Fruit fly (Drosophila melanogaster) whole organism, embryonic: ENCODE measurements around the gene CG17349.

Experiments used
- CG12071 ChIP-seq: fragments of 200-800 bp; sonication (Bioruptor generic); optimal IDR thresholded peaks from 3 replicates; lab custom pipeline; 2018; ENCODE audit warnings: missing biosample characterization, mild to moderate bottlenecking, missing genetic modification characterization
- CG12236 ChIP-seq: fragments of 200-800 bp; sonication (Bioruptor generic); optimal IDR thresholded peaks from 2 replicates; lab custom pipeline; 2016; ENCODE audit warnings: missing biosample characterization, missing genetic modification characterization
- CG12659 ChIP-seq: fragments of 200-800 bp; sonication (Bioruptor generic); optimal IDR thresholded peaks from 3 replicates; lab custom pipeline; 2017; ENCODE audit warnings: mild to moderate bottlenecking, missing biosample characterization, missing genetic modification reagents, missing genetic modification characterization
- CG12942 ChIP-seq: fragments of 200-800 bp; sonication (Bioruptor generic); optimal IDR thresholded peaks from 3 replicates; lab custom pipeline; 2016; ENCODE audit warnings: missing biosample characterization, missing genetic modification characterization
- CG1603 ChIP-seq: fragments of 200-800 bp; sonication (Bioruptor generic); optimal IDR thresholded peaks from 2 replicates; lab custom pipeline; 2019; ENCODE audit warnings: missing biosample characterization, mild to moderate bottlenecking, missing genetic modification characterization, moderate library complexity
- CG16813 ChIP-seq: fragments of 200-800 bp; sonication (Bioruptor generic); IDR thresholded peaks from 3 replicates; pipeline ENCODE4 v1.3.6; 2022; ENCODE audit warnings: missing biosample characterization, missing genetic modification characterization; ENCODE audit not compliant: partially characterized antibody
- CG17385 ChIP-seq: fragments of 200-800 bp; sonication (Bioruptor generic); optimal IDR thresholded peaks from 3 replicates; lab custom pipeline; 2018; ENCODE audit warnings: missing biosample characterization, mild to moderate bottlenecking, missing genetic modification characterization
- CG2199 ChIP-seq: fragments of 200-800 bp; sonication (Bioruptor generic); IDR thresholded peaks from 3 replicates; pipeline ENCODE4 v1.3.6; 2022; ENCODE audit warnings: missing biosample characterization, missing genetic modification characterization
- CG2712 ChIP-seq: fragments of 200-800 bp; optimal IDR thresholded peaks from 3 replicates; lab custom pipeline; 2019; ENCODE audit warnings: missing biosample characterization, mild to moderate bottlenecking, missing genetic modification characterization, moderate library complexity
- CG2889 ChIP-seq: fragments of 200-800 bp; sonication (Bioruptor generic); IDR thresholded peaks from 3 replicates; pipeline ENCODE4 v1.3.6; 2022; ENCODE audit warnings: missing biosample characterization, missing genetic modification characterization
- CG31441 ChIP-seq: fragments of 200-800 bp; sonication (Bioruptor generic); IDR thresholded peaks from 2 replicates; pipeline ENCODE4 v1.3.6; 2022; ENCODE audit warnings: missing biosample characterization, missing genetic modification characterization
- CG32772 ChIP-seq: fragments of 200-800 bp; sonication (Bioruptor generic); IDR thresholded peaks from 2 replicates; pipeline ENCODE4 v1.3.6; 2022; ENCODE audit warnings: missing biosample characterization, missing genetic modification characterization
- CG5180 ChIP-seq: fragments of 200-800 bp; sonication (Bioruptor generic); optimal IDR thresholded peaks from 3 replicates; lab custom pipeline; 2017; ENCODE audit warnings: missing biosample characterization, missing genetic modification characterization, mild to moderate bottlenecking, moderate library complexity, missing genetic modification reagents
- CG7271 ChIP-seq: fragments of 200-800 bp; sonication (Bioruptor generic); optimal IDR thresholded peaks from 2 replicates; lab custom pipeline; 2018; ENCODE audit warnings: missing biosample characterization, mild to moderate bottlenecking, missing genetic modification characterization, moderate library complexity
- CG7357 ChIP-seq: fragments of 200-800 bp; sonication (Bioruptor generic); IDR thresholded peaks from 3 replicates; pipeline ENCODE4 v1.3.6; 2022; ENCODE audit warnings: missing biosample characterization, missing genetic modification characterization
- Chrac-16 ChIP-seq: fragments of 200-800 bp; sonication (Bioruptor generic); optimal IDR thresholded peaks from 3 replicates; lab custom pipeline; 2016; ENCODE audit warnings: missing biosample characterization, missing genetic modification characterization
- Dad ChIP-seq: fragments of 200-800 bp; sonication (Bioruptor generic); optimal IDR thresholded peaks from 3 replicates; lab custom pipeline; 2016; ENCODE audit warnings: missing biosample characterization, missing genetic modification characterization
- Dref ChIP-seq: fragments of 200-800 bp; sonication (Bioruptor generic); IDR thresholded peaks from 2 replicates; pipeline ENCODE4 v1.3.6; 2022; ENCODE audit warnings: missing biosample characterization, missing genetic modification characterization
- H2.0 ChIP-seq: fragments of 200-800 bp; sonication (Bioruptor generic); IDR thresholded peaks from 2 replicates; pipeline ENCODE4 v1.3.6; 2022; ENCODE audit warnings: missing biosample characterization, missing genetic modification characterization
- Hr51 ChIP-seq, 2 experiments: fragments of 200-800 bp; sonication (Bioruptor generic); optimal IDR thresholded peaks; 2 replicates in 1 of 2; 3 replicates in 1 of 2; lab custom pipeline; 2016 to 2018; ENCODE audit warnings: missing biosample characterization in 2 of 2, missing genetic modification characterization in 2 of 2, mild to moderate bottlenecking in 1 of 2, moderate library complexity in 1 of 2
- Nf-YC ChIP-seq: fragments of 200-800 bp; optimal IDR thresholded peaks from 3 replicates; lab custom pipeline; 2019; ENCODE audit warnings: missing biosample characterization, mild to moderate bottlenecking, missing genetic modification characterization, moderate library complexity
- Opbp ChIP-seq: fragments of 200-800 bp; sonication (Bioruptor generic); IDR thresholded peaks from 3 replicates; pipeline ENCODE4 v1.3.6; 2022; ENCODE audit warnings: missing biosample characterization, missing genetic modification characterization; ENCODE audit not compliant: partially characterized antibody
- Optix ChIP-seq: fragments of 200-800 bp; sonication (Bioruptor generic); IDR thresholded peaks from 3 replicates; pipeline ENCODE4 v1.3.6; 2022; ENCODE audit warnings: missing biosample characterization, missing genetic modification characterization
- Rx ChIP-seq: fragments of 200-800 bp; sonication (Bioruptor generic); IDR thresholded peaks from 2 replicates; pipeline ENCODE4 v1.3.6; 2022; ENCODE audit warnings: missing biosample characterization, missing genetic modification characterization
- Side ChIP-seq: fragments of 200-800 bp; sonication (Bioruptor generic); optimal IDR thresholded peaks from 2 replicates; lab custom pipeline; 2016; ENCODE audit warnings: missing biosample characterization, missing genetic modification characterization
- Taf1 ChIP-seq: fragments of 200-800 bp; sonication (Bioruptor generic); IDR thresholded peaks from 2 replicates; pipeline ENCODE4 v1.3.6; 2022; ENCODE audit warnings: missing biosample characterization, missing genetic modification characterization
- ato ChIP-seq: fragments of 200-800 bp; sonication (Bioruptor generic); IDR thresholded peaks from 2 replicates; pipeline ENCODE4 v1.3.6; 2022; ENCODE audit warnings: missing biosample characterization, missing genetic modification characterization; ENCODE audit not compliant: partially characterized antibody
- bcd ChIP-seq: fragments of 200-800 bp; sonication (Bioruptor generic); optimal IDR thresholded peaks from 2 replicates; lab custom pipeline; 2017; ENCODE audit warnings: missing biosample characterization, mild to moderate bottlenecking, missing genetic modification characterization
- bowl ChIP-seq: fragments of 200-800 bp; sonication (Bioruptor generic); IDR thresholded peaks from 2 replicates; pipeline ENCODE4 v1.3.6; 2022; ENCODE audit warnings: missing biosample characterization, missing genetic modification characterization
- ci ChIP-seq: fragments of 200-800 bp; sonication (Bioruptor generic); IDR thresholded peaks from 3 replicates; pipeline ENCODE4 v1.3.6; 2022; ENCODE audit warnings: missing biosample characterization, missing genetic modification characterization
- dmrt11E ChIP-seq: fragments of 200-800 bp; sonication (Bioruptor generic); optimal IDR thresholded peaks from 3 replicates; lab custom pipeline; 2018; ENCODE audit warnings: missing biosample characterization, mild to moderate bottlenecking, missing genetic modification characterization, moderate library complexity
- ems ChIP-seq: fragments of 200-800 bp; sonication (Bioruptor generic); optimal IDR thresholded peaks from 3 replicates; lab custom pipeline; 2016; ENCODE audit warnings: missing biosample characterization, missing genetic modification characterization
- en ChIP-seq: fragments of 200-800 bp; sonication (Bioruptor generic); optimal IDR thresholded peaks from 2 replicates; lab custom pipeline; 2016; ENCODE audit warnings: missing biosample characterization, missing genetic modification characterization
- esg ChIP-seq: fragments of 200-800 bp; sonication (Bioruptor generic); conservative IDR thresholded peaks from 2 replicates; pipeline ENCODE4 v1.3.6; 2022; ENCODE audit warnings: missing biosample characterization, missing genetic modification characterization
- ewg ChIP-seq: fragments of 200-800 bp; sonication (Bioruptor generic); optimal IDR thresholded peaks from 3 replicates; lab custom pipeline; 2017; ENCODE audit warnings: mild to moderate bottlenecking, missing biosample characterization, missing genetic modification reagents, missing genetic modification characterization
- ftz-f1 ChIP-seq: fragments of 200-800 bp; sonication (Bioruptor generic); optimal IDR thresholded peaks from 2 replicates; lab custom pipeline; 2016; ENCODE audit warnings: missing biosample characterization, missing genetic modification characterization
- gcm ChIP-seq: fragments of 200-800 bp; sonication (Bioruptor generic); optimal IDR thresholded peaks from 2 replicates; lab custom pipeline; 2019; ENCODE audit warnings: missing biosample characterization, mild to moderate bottlenecking, missing genetic modification characterization, moderate library complexity
- jing ChIP-seq: fragments of 200-800 bp; sonication (Bioruptor generic); optimal IDR thresholded peaks from 2 replicates; lab custom pipeline; 2018; ENCODE audit warnings: missing biosample characterization, mild to moderate bottlenecking, missing genetic modification characterization
- kay ChIP-seq: fragments of 200-800 bp; sonication (Bioruptor generic); optimal IDR thresholded peaks from 2 replicates; lab custom pipeline; 2016; ENCODE audit warnings: missing biosample characterization, missing genetic modification characterization
- lbe ChIP-seq: fragments of 200-800 bp; sonication (Bioruptor generic); optimal IDR thresholded peaks from 2 replicates; lab custom pipeline; 2016; ENCODE audit warnings: missing biosample characterization, mild to moderate bottlenecking, missing genetic modification characterization
- luna ChIP-seq: fragments of 200-800 bp; sonication (Bioruptor generic); optimal IDR thresholded peaks from 2 replicates; lab custom pipeline; 2016; ENCODE audit warnings: missing biosample characterization, missing genetic modification characterization
- nmo ChIP-seq: fragments of 200-800 bp; sonication (Bioruptor generic); optimal IDR thresholded peaks from 2 replicates; lab custom pipeline; 2018; ENCODE audit warnings: missing biosample characterization, mild to moderate bottlenecking, missing genetic modification characterization, moderate library complexity
- otp ChIP-seq: fragments of 200-800 bp; sonication (Bioruptor generic); IDR thresholded peaks from 3 replicates; pipeline ENCODE4, ENCODE4 v1.3.6; 2022; ENCODE audit warnings: missing biosample characterization, missing genetic modification characterization
- pros ChIP-seq: fragments of 200-800 bp; sonication (Bioruptor generic); optimal IDR thresholded peaks from 3 replicates; lab custom pipeline; 2019; ENCODE audit warnings: missing biosample characterization, mild to moderate bottlenecking, missing genetic modification characterization, moderate library complexity
- slbo ChIP-seq: fragments of 200-800 bp; sonication (Bioruptor generic); IDR thresholded peaks from 2 replicates; pipeline ENCODE4 v1.3.6; 2022; ENCODE audit warnings: missing biosample characterization, missing genetic modification characterization
- so ChIP-seq: fragments of 200-800 bp; sonication (Bioruptor generic); IDR thresholded peaks from 3 replicates; pipeline ENCODE4 v1.3.6; 2022; ENCODE audit warnings: missing biosample characterization, missing genetic modification characterization
- sqz ChIP-seq: fragments of 200-800 bp; sonication (Bioruptor generic); optimal IDR thresholded peaks from 3 replicates; lab custom pipeline; 2018; ENCODE audit warnings: missing biosample characterization, mild to moderate bottlenecking, missing genetic modification characterization
- ssp ChIP-seq: fragments of 200-800 bp; sonication (Bioruptor generic); IDR thresholded peaks from 2 replicates; pipeline ENCODE4 v1.3.6; 2022; ENCODE audit warnings: missing biosample characterization, missing genetic modification characterization
- trem ChIP-seq: fragments of 200-800 bp; optimal IDR thresholded peaks from 3 replicates; lab custom pipeline; 2019; ENCODE audit warnings: missing biosample characterization, mild to moderate bottlenecking, missing genetic modification characterization, moderate library complexity
- tx ChIP-seq: fragments of 200-800 bp; sonication (Bioruptor generic); optimal IDR thresholded peaks from 2 replicates; lab custom pipeline; 2016; ENCODE audit warnings: missing biosample characterization, missing genetic modification characterization
- yki ChIP-seq: fragments of >200 bp; optimal IDR thresholded peaks from 3 replicates; lab custom pipeline; 2018

CG17349 gene

dm6 chr2L:19335052-19335451 lies 35.2 kb upstream of the CG17349 start (continued):
- TF ChIP-seq gcm (GFP tag; lab: Kevin White, UChicago) (peak; percentile 18), jing (GFP tag; lab: Kevin White, UChicago) (no peak), tx (GFP tag; lab: Kevin White, UChicago) (no peak), lbe (GFP tag; lab: Kevin White, UChicago) (no peak), Chrac-16 (GFP tag; lab: Kevin White, UChicago) (peak; percentile 65), CG12236 (GFP tag; lab: Kevin White, UChicago) (no peak), CG2199 (GFP tag; lab: Robert Waterston, UW) (no peak), Rx (GFP tag; lab: Robert Waterston, UW) (peak; percentile 36; the same call in 1 of the 2 replicates), Taf1 (GFP tag; lab: Robert Waterston, UW) (no peak), ewg (GFP tag; lab: Kevin White, UChicago) (peak; percentile 17), dmrt11E (tag; lab: Kevin White, UChicago) (peak; percentile 78), bcd (GFP tag; lab: Kevin White, UChicago) (peak; percentile 30), trem (tag; lab: Kevin White, UChicago) (peak; percentile 69), CG32772 (GFP tag; lab: Robert Waterston, UW) (peak; percentile 64), slbo (GFP tag; lab: Robert Waterston, UW) (peak; percentile 61), bowl (GFP tag; lab: Robert Waterston, UW) (no peak), otp (GFP tag; lab: Robert Waterston, UW) (no peak), Optix (GFP tag; lab: Robert Waterston, UW) (peak; percentile 55; the same call in 2 of the 3 replicates), ssp (GFP tag; lab: Robert Waterston, UW) (peak; percentile 42; the same call in 1 of the 2 replicates), CG5180 (GFP tag; lab: Kevin White, UChicago) (peak; percentile 13), sqz (GFP tag; lab: Kevin White, UChicago) (peak; percentile 12), Nf-YC (tag; lab: Kevin White, UChicago) (no peak), luna (GFP tag; lab: Kevin White, UChicago) (no peak), Opbp (GFP tag; lab: Robert Waterston, UW) (no peak), nmo (GFP tag; lab: Kevin White, UChicago) (peak; percentile 45), CG31441 (peak; percentile 69), Hr51 (GFP tag; optimal IDR thresholded peaks at IDR 0.05; lab: Kevin White, UChicago) (peak; percentile 21 to 58), ci (GFP tag; lab: Robert Waterston, UW) (peak; percentile 52; the same call in 2 of the 3 replicates), CG17385 (GFP tag; lab: Kevin White, UChicago) (peak; percentile 40), CG7271 (tag; lab: Kevin White, UChicago) (peak; percentile 62), ems (GFP tag; lab: Kevin White, UChicago) (peak; percentile 42), en (GFP tag; lab: Kevin White, UChicago) (peak; percentile 2), CG2712 (tag; lab: Kevin White, UChicago) (peak; percentile 80), ftz-f1 (GFP tag; lab: Kevin White, UChicago) (no peak), esg (peak; percentile 55), CG2889 (GFP tag; lab: Robert Waterston, UW) (no peak), H2.0 (GFP tag; lab: Robert Waterston, UW) (0 out of 2 replicates have a peak, but pooled peaks have one; percentile 42), CG1603 (tag; lab: Kevin White, UChicago) (peak; percentile 34), CG7357 (no peak), Dad (GFP tag; lab: Kevin White, UChicago) (peak; percentile 14), pros (GFP tag; lab: Kevin White, UChicago) (no peak), CG12071 (no peak), yki (no peak), Dref (GFP tag; lab: Robert Waterston, UW) (no peak), so (GFP tag; lab: Robert Waterston, UW) (0 out of 3 replicates have a peak, but pooled peaks have one; percentile 45), CG12659 (GFP tag; lab: Kevin White, UChicago) (peak; percentile 41), kay (GFP tag; lab: Kevin White, UChicago) (no peak), ato (GFP tag; lab: Robert Waterston, UW) (no peak), CG12942 (GFP tag; lab: Kevin White, UChicago) (peak; percentile 34), Side (GFP tag; lab: Kevin White, UChicago) (no peak), CG16813 (GFP tag; lab: Robert Waterston, UW) (no peak)
